Worm (Caenorhabditis elegans) whole organism, L1 larva: ENCODE measurements around the gene K08H2.3.

Experiments
- F16B12.6 ChIP-seq: fragments of 150-350 bp; optimal IDR thresholded peaks from 2 replicates; lab custom pipeline; 2014; ENCODE audit warnings: missing biosample characterization, missing genetic modification characterization
- alr-1 ChIP-seq: fragments of 200-800 bp; sonication (Bioruptor generic); optimal IDR thresholded peaks from 2 replicates; lab custom pipeline; 2018; ENCODE audit warnings: borderline replicate concordance, mild to moderate bottlenecking, missing genetic modification characterization, missing compliant biosample characterization
- ceh-63 ChIP-seq: fragments of 200-800 bp; sonication (Bioruptor generic); optimal IDR thresholded peaks from 2 replicates; lab custom pipeline; 2018; ENCODE audit warnings: mild to moderate bottlenecking, missing genetic modification characterization, missing compliant biosample characterization
- ceh-8 ChIP-seq: fragments of 200-800 bp; sonication (Bioruptor generic); optimal IDR thresholded peaks from 2 replicates; lab custom pipeline; 2018; ENCODE audit warnings: mild to moderate bottlenecking, missing genetic modification characterization, moderate library complexity, missing compliant biosample characterization
- ceh-82 ChIP-seq, 3 experiments: fragments of 150-350 bp in 1 of 3; sonication (generic microtip) in 2 of 3; optimal IDR thresholded peaks; 2 replicates each; lab custom pipeline; 2014 to 2017; ENCODE audit warnings: missing biosample characterization in 3 of 3, missing genetic modification characterization in 3 of 3
- ceh-88 ChIP-seq: fragments of 200-800 bp; sonication (Bioruptor generic); IDR thresholded peaks from 2 replicates; pipeline ENCODE4 v1.3.6; 2022; ENCODE audit warnings: missing genetic modification characterization, missing compliant biosample characterization
- ceh-90 ChIP-seq: sonication (generic microtip); optimal IDR thresholded peaks from 2 replicates; lab custom pipeline; 2016; ENCODE audit warnings: missing genetic modification characterization, missing compliant biosample characterization
- dpl-1 ChIP-seq, 3 experiments: fragments of 150-350 bp in 2 of 3; sonication (generic microtip) in 1 of 3; optimal IDR thresholded peaks; 2 replicates each; lab custom pipeline; 2014 to 2017; ENCODE audit warnings: missing biosample characterization in 3 of 3, missing genetic modification characterization in 3 of 3, missing genetic modification reagents in 3 of 3
- dsc-1 ChIP-seq: sonication (generic microtip); optimal IDR thresholded peaks from 2 replicates; lab custom pipeline; 2016; ENCODE audit warnings: mild to moderate bottlenecking, missing genetic modification characterization, missing compliant biosample characterization
- efl-1 ChIP-seq, 4 experiments: fragments of 150-350 bp; optimal IDR thresholded peaks in 3 of 4; peaks in 1 of 4; 1 replicate in 1 of 4; 2 replicates in 3 of 4; lab custom pipeline; 2014; ENCODE audit warnings: missing biosample characterization in 2 of 4, missing genetic modification characterization in 2 of 4, missing genetic modification reagents in 2 of 4
- egl-13 ChIP-seq: sonication (generic microtip); optimal IDR thresholded peaks from 2 replicates; lab custom pipeline; 2016; ENCODE audit warnings: missing genotype, missing genetic modification reagents, missing genetic modification characterization, missing compliant biosample characterization
- elt-2 ChIP-seq: sonication (generic microtip); optimal IDR thresholded peaks from 2 replicates; lab custom pipeline; 2016; ENCODE audit warnings: missing genetic modification characterization, mild to moderate bottlenecking, inconsistent platforms, missing compliant biosample characterization, missing genetic modification reagents
- elt-3 ChIP-seq, 6 experiments: fragments of 150-350 bp in 1 of 6; sonication (generic microtip); optimal IDR thresholded peaks; 2 replicates each; lab custom pipeline; 2017 to 2018; ENCODE audit warnings: missing biosample characterization in 6 of 6, missing genetic modification characterization in 6 of 6, inconsistent platforms in 1 of 6
- ets-5 ChIP-seq: fragments of 200-800 bp; sonication (Bioruptor generic); IDR thresholded peaks from 2 replicates; pipeline ENCODE4 v1.3.6; 2022; ENCODE audit warnings: missing genetic modification characterization, missing compliant biosample characterization
- fkh-10 ChIP-seq: sonication (generic microtip); optimal IDR thresholded peaks from 2 replicates; lab custom pipeline; 2017; ENCODE audit warnings: missing biosample characterization, missing genetic modification reagents, missing genetic modification characterization
- fkh-4 ChIP-seq: sonication (generic microtip); optimal IDR thresholded peaks from 2 replicates; lab custom pipeline; 2016; ENCODE audit warnings: missing compliant biosample characterization, missing genetic modification characterization, borderline replicate concordance
- irx-1 ChIP-seq: sonication (generic microtip); optimal IDR thresholded peaks from 2 replicates; lab custom pipeline; 2016; ENCODE audit warnings: missing genetic modification characterization, missing compliant biosample characterization
- isw-1 ChIP-seq: fragments of 200-800 bp; sonication (Bioruptor generic); IDR thresholded peaks from 2 replicates; pipeline ENCODE4 v1.3.6; 2022; ENCODE audit warnings: missing genetic modification characterization, missing compliant biosample characterization
- lin-14 ChIP-seq: fragments of 200-800 bp; sonication (Bioruptor generic); optimal IDR thresholded peaks from 2 replicates; lab custom pipeline; 2018; ENCODE audit warnings: mild to moderate bottlenecking, missing genetic modification characterization, moderate library complexity, missing compliant biosample characterization
- lin-15B ChIP-seq: fragments of 150-350 bp; sonication (generic microtip); optimal IDR thresholded peaks from 3 replicates; lab custom pipeline; 2014; ENCODE audit warnings: missing biosample characterization, missing genetic modification characterization
- lin-35 ChIP-seq, 2 experiments: fragments of 150-350 bp; optimal IDR thresholded peaks; 2 replicates each; lab custom pipeline; 2014; ENCODE audit warnings: missing biosample characterization in 2 of 2, missing genetic modification characterization in 2 of 2, missing genetic modification reagents in 2 of 2
- lin-39 ChIP-seq: fragments of 150-350 bp; optimal IDR thresholded peaks from 2 replicates; lab custom pipeline; 2014; ENCODE audit warnings: missing biosample characterization, missing genetic modification reagents, missing genetic modification characterization
- mab-9 ChIP-seq: fragments of 200-800 bp; sonication (Bioruptor generic); IDR thresholded peaks from 2 replicates; pipeline ENCODE4 v1.3.6; 2022; ENCODE audit warnings: missing genetic modification reagents, missing genetic modification characterization, missing compliant biosample characterization
- mdl-1 ChIP-seq, 2 experiments: fragments of 150-350 bp; optimal IDR thresholded peaks; 2 replicates each; lab custom pipeline; 2014 to 2017; ENCODE audit warnings: missing biosample characterization in 2 of 2, missing genetic modification characterization in 2 of 2, inconsistent platforms in 1 of 2
- mef-2 ChIP-seq: fragments of 150-350 bp; optimal IDR thresholded peaks from 2 replicates; lab custom pipeline; 2014; ENCODE audit warnings: missing biosample characterization, missing genetic modification characterization
- nhr-12 ChIP-seq: sonication (generic microtip); optimal IDR thresholded peaks from 2 replicates; lab custom pipeline; 2017; ENCODE audit warnings: missing biosample characterization, missing genetic modification characterization
- nhr-19 ChIP-seq: fragments of 200-800 bp; sonication (Bioruptor generic); conservative IDR thresholded peaks from 2 replicates; pipeline ENCODE4 v1.3.6; 2022; ENCODE audit warnings: missing genetic modification characterization, missing compliant biosample characterization
- nhr-20 ChIP-seq: sonication (generic microtip); optimal IDR thresholded peaks from 2 replicates; lab custom pipeline; 2016; ENCODE audit warnings: mild to moderate bottlenecking, missing genetic modification characterization, missing compliant biosample characterization
- nhr-237 ChIP-seq: fragments of 150-350 bp; optimal IDR thresholded peaks from 2 replicates; lab custom pipeline; 2014; ENCODE audit warnings: missing biosample characterization, missing genetic modification characterization
- nhr-47 ChIP-seq: sonication (generic microtip); optimal IDR thresholded peaks from 2 replicates; lab custom pipeline; 2016; ENCODE audit warnings: mild to moderate bottlenecking, missing genetic modification characterization, moderate library complexity, missing compliant biosample characterization
- nhr-71 ChIP-seq: sonication (generic microtip); optimal IDR thresholded peaks from 2 replicates; lab custom pipeline; 2016; ENCODE audit warnings: mild to moderate bottlenecking, missing genetic modification characterization, moderate library complexity, missing compliant biosample characterization
- nhr-77 ChIP-seq: fragments of 150-350 bp; optimal IDR thresholded peaks from 2 replicates; lab custom pipeline; 2014; ENCODE audit warnings: missing biosample characterization, missing genetic modification characterization
- nhr-85 ChIP-seq: sonication (generic microtip); peaks from one replicate; lab custom pipeline; 2016; ENCODE audit warnings: missing genetic modification characterization, inconsistent platforms, missing compliant biosample characterization
- pax-3 ChIP-seq: fragments of 200-800 bp; sonication (Bioruptor generic); optimal IDR thresholded peaks from 2 replicates; lab custom pipeline; 2018; ENCODE audit warnings: mild to moderate bottlenecking, missing genetic modification characterization, moderate library complexity, missing compliant biosample characterization
- pqm-1 ChIP-seq: sonication (generic microtip); optimal IDR thresholded peaks from 3 replicates; lab custom pipeline; 2017; ENCODE audit warnings: missing biosample characterization, missing genetic modification characterization
- snpc-4 ChIP-seq: fragments of 150-350 bp; optimal IDR thresholded peaks from 2 replicates; lab custom pipeline; 2014; ENCODE audit warnings: missing biosample characterization, missing genetic modification characterization
- snu-23 ChIP-seq: sonication (generic microtip); optimal IDR thresholded peaks from 2 replicates; lab custom pipeline; 2016; ENCODE audit warnings: missing genetic modification characterization, missing compliant biosample characterization
- swsn-7 ChIP-seq: sonication (generic microtip); optimal IDR thresholded peaks from 2 replicates; lab custom pipeline; 2016; ENCODE audit warnings: missing genetic modification characterization, missing compliant biosample characterization
- tbx-2 ChIP-seq: sonication (generic microtip); optimal IDR thresholded peaks from 2 replicates; lab custom pipeline; 2016; ENCODE audit warnings: missing genetic modification characterization, missing compliant biosample characterization
- tlp-1 ChIP-seq: fragments of 150-350 bp; optimal IDR thresholded peaks from 2 replicates; lab custom pipeline; 2014; ENCODE audit warnings: missing biosample characterization, missing genetic modification characterization
- unc-62 ChIP-seq: fragments of 150-350 bp; optimal IDR thresholded peaks from 2 replicates; lab custom pipeline; 2014; ENCODE audit warnings: missing biosample characterization, missing genetic modification reagents, missing genetic modification characterization
- unc-86 ChIP-seq: sonication (generic microtip); optimal IDR thresholded peaks from 2 replicates; lab custom pipeline; 2016; ENCODE audit warnings: missing genetic modification characterization, missing compliant biosample characterization
- vab-15 ChIP-seq: sonication (generic microtip); optimal IDR thresholded peaks from 2 replicates; lab custom pipeline; 2017; ENCODE audit warnings: missing genotype, mild to moderate bottlenecking, missing genetic modification characterization, missing compliant biosample characterization
- xbp-1 ChIP-seq: sonication (generic microtip); optimal IDR thresholded peaks from 2 replicates; lab custom pipeline; 2016; ENCODE audit warnings: missing genetic modification characterization, missing compliant biosample characterization
- zag-1 ChIP-seq: fragments of 150-350 bp; optimal IDR thresholded peaks from 2 replicates; lab custom pipeline; 2014; ENCODE audit warnings: missing biosample characterization, missing genetic modification characterization
- ztf-11 ChIP-seq, 2 experiments: sonication (generic microtip); optimal IDR thresholded peaks; 2 replicates each; lab custom pipeline; 2016 to 2017; ENCODE audit warnings: missing genetic modification characterization in 2 of 2, missing biosample characterization in 1 of 2, missing compliant biosample characterization in 1 of 2
- ztf-4 ChIP-seq: fragments of 150-350 bp; optimal IDR thresholded peaks from 2 replicates; lab custom pipeline; 2014; ENCODE audit warnings: missing biosample characterization, missing genetic modification characterization

The K08H2.3 gene

ce11 chrX:13246668-13247358 is 9.6 kb downstream of the K08H2.3 start (continued):
- TF ChIP-seq dpl-1 (GFP tag; optimal IDR thresholded peaks at IDR 0.05; lab: Kevin White, UChicago) (peak in 1 of 3 experiments; percentile 5), pqm-1 (tag; lab: Kevin White, UChicago) (no peak), unc-86 (tag; lab: Kevin White, UChicago) (no peak), snpc-4 (tag; lab: Kevin White, UChicago) (no peak)

DNA sequence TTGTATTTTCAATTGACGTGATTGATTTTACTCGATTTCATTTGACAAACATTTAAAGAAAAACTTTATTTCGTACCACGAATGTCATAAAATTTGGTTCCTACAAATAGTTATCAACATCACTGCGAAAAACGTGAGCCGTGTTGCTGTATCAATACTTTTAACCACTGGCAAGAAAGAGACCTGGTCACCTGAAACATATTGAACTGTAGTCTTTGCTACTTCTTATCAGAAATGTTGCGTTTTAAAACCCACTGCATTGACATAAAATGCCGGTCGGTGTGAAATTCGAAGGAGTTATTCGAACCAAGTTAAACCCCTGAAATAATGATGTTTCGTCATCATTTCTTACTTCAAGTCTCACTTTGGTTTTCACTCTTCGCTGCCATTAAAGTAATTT is 10.4 kb downstream of the K08H2.3 start:
- peak in 1 of 2 experiments; percentile 6 for TF ChIP-seq mdl-1 (tag; optimal IDR thresholded peaks at IDR 0.05; lab: Kevin White, UChicago)
- TF ChIP-seq lin-35 (GFP tag; optimal IDR thresholded peaks at IDR 0.05; lab: Kevin White, UChicago), result peak in 1 of 2 experiments; percentile 29
- TF ChIP-seq efl-1 (optimal IDR thresholded peaks at IDR 0.05; lab: Kevin White, UChicago), result no peak
- TF ChIP-seq efl-1 (GFP tag; optimal IDR thresholded peaks at IDR 0.05 in 1 of 2; lab: Kevin White, UChicago), result peak in 1 of 2 experiments; percentile 78
- TF ChIP-seq ceh-8 (GFP tag; lab: Kevin White, UChicago), result no peak
- TF ChIP-seq elt-2 (tag; lab: Kevin White, UChicago), result peak; percentile 58

- TF ChIP-seq lin-15B (no peak), lin-14 (GFP tag; lab: Kevin White, UChicago) (peak; percentile 60), vab-15 (no peak), nhr-47 (tag; lab: Kevin White, UChicago) (no peak), F16B12.6 (tag; lab: Kevin White, UChicago) (no peak), elt-3 (tag; optimal IDR thresholded peaks at IDR 0.05; lab: Kevin White, UChicago) (no peak), ceh-90 (tag; lab: Kevin White, UChicago) (no peak), zag-1 (tag; lab: Kevin White, UChicago) (no peak), ets-5 (GFP tag; lab: Robert Waterston, UW) (no peak), egl-13 (tag; lab: Kevin White, UChicago) (no peak), nhr-77 (tag; lab: Kevin White, UChicago) (no peak), nhr-19 (GFP tag; lab: Robert Waterston, UW) (no peak), fkh-10 (GFP tag; lab: Kevin White, UChicago) (no peak), ztf-4 (tag; lab: Kevin White, UChicago) (no peak), pax-3 (tag; lab: Kevin White, UChicago) (no peak), dsc-1 (tag; lab: Kevin White, UChicago) (no peak), irx-1 (tag; lab: Kevin White, UChicago) (no peak), mef-2 (tag; lab: Kevin White, UChicago) (no peak), tlp-1 (tag; lab: Kevin White, UChicago) (no peak), nhr-71 (tag; lab: Kevin White, UChicago) (peak; percentile 25), fkh-4 (tag; lab: Kevin White, UChicago) (no peak), nhr-12 (no peak), isw-1 (GFP tag; lab: Robert Waterston, UW) (no peak), lin-39 (no peak), ceh-8 (GFP tag; lab: Kevin White, UChicago) (no peak), nhr-85 (tag; lab: Kevin White, UChicago) (peak; percentile 87), ceh-63 (GFP tag; lab: Kevin White, UChicago) (no peak), unc-62 (GFP tag; lab: Kevin White, UChicago) (no peak), tbx-2 (tag; lab: Kevin White, UChicago) (no peak), alr-1 (tag; lab: Kevin White, UChicago) (no peak), nhr-20 (peak; percentile 45), ceh-88 (GFP tag; lab: Robert Waterston, UW) (no peak), mab-9 (GFP tag; lab: Robert Waterston, UW) (no peak), ztf-11 (tag; optimal IDR thresholded peaks at IDR 0.05; lab: Kevin White, UChicago) (no peak), swsn-7 (tag; lab: Kevin White, UChicago) (no peak), nhr-237 (no peak), efl-1 (optimal IDR thresholded peaks at IDR 0.05; lab: Kevin White, UChicago) (no peak), efl-1 (GFP tag; optimal IDR thresholded peaks at IDR 0.05 in 1 of 2; lab: Kevin White, UChicago) (no peak), ceh-82 (tag; optimal IDR thresholded peaks at IDR 0.05; lab: Kevin White, UChicago) (no peak), snu-23 (GFP tag; lab: Kevin White, UChicago) (peak; percentile 0), xbp-1 (tag; lab: Kevin White, UChicago) (no peak)
Measured at ce11 chrX:13248265-13248664, 11.1 kb downstream of the K08H2.3 start, which contains the start of gene K08H2.7. Gene K08H2.7, minus strand, starts transcription at chrX:13248437.
